Worm (Caenorhabditis elegans): Measurements from ENCODE around the gene F35G12.7.

DNA sequence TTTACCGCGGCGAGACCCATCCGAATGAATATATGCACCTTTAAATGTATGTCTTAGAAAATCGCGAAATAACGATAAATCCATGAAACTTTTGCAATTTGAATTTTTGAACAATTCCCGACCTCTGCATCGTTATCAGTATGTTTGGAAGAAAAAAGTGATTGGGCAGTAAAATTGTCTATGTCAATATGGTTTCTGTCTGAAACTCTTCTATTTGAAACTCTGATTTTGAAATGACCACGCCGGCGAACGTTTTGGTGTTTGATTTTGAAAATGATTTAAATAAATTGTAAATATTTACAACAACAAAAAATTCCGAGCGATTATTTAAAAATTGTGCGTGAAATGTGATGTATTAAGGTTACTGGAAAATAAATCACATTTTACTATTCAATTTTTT lies 25.8 kb downstream of the F35G12.7 start:
- TF ChIP-seq ets-7 (tag; optimal IDR thresholded peaks at IDR 0.05), result no peak
- TF ChIP-seq F13C5.2 (tag; optimal IDR thresholded peaks at IDR 0.05), result no peak
- TF ChIP-seq tra-4 (tag; optimal IDR thresholded peaks at IDR 0.05), result no peak
- TF ChIP-seq aly-1 (tag; optimal IDR thresholded peaks at IDR 0.05), result no peak
- TF ChIP-seq ama-1 (optimal IDR thresholded peaks at IDR 0.05), result no peak
- TF ChIP-seq flt-1 (GFP tag; IDR thresholded peaks at IDR 0.05), result no peak
- TF ChIP-seq scrt-1 (GFP tag; IDR thresholded peaks at IDR 0.05), result no peak
- TF ChIP-seq ceh-36 (tag; optimal IDR thresholded peaks at IDR 0.05), result no peak
- no peak for TF ChIP-seq hmg-4 (GFP tag; optimal IDR thresholded peaks at IDR 0.05)
- no peak for TF ChIP-seq ceh-13 (GFP tag; optimal IDR thresholded peaks at IDR 0.05)
- TF ChIP-seq tbx-11 (GFP tag; IDR thresholded peaks at IDR 0.05), result no peak

All from whole organism, early embryonic.